Worm (Caenorhabditis elegans) whole organism, L4 larva: Measurements from ENCODE around the gene C39B10.3.

Experiments used
- T26A8.4 ChIP-seq: fragments of 200-800 bp; sonication (Bioruptor generic); IDR thresholded peaks from 2 replicates; pipeline ENCODE4 v1.3.6; 2022; ENCODE audit warnings: missing genetic modification characterization, missing compliant biosample characterization
- Y48G9A.11 ChIP-seq: fragments of 200-800 bp; sonication (Bioruptor generic); IDR thresholded peaks from 2 replicates; pipeline ENCODE4 v1.3.6; 2022; ENCODE audit warnings: missing genetic modification reagents, missing genetic modification characterization, missing compliant biosample characterization
- Y75B8A.6 ChIP-seq: fragments of 200-800 bp; sonication (Bioruptor generic); IDR thresholded peaks from 2 replicates; pipeline ENCODE4 v1.3.6; 2022; ENCODE audit warnings: missing genetic modification reagents, missing genetic modification characterization, missing compliant biosample characterization
- daf-12 ChIP-seq: fragments of 150-350 bp; optimal IDR thresholded peaks from 2 replicates; lab custom pipeline; 2014; ENCODE audit warnings: missing biosample characterization, missing genetic modification reagents, missing genetic modification characterization
- daf-8 ChIP-seq: fragments of 200-800 bp; sonication (Bioruptor generic); IDR thresholded peaks from 2 replicates; pipeline ENCODE4 v1.3.6; 2022; ENCODE audit warnings: missing genetic modification characterization, missing compliant biosample characterization
- dpl-1 ChIP-seq: fragments of 150-350 bp; optimal IDR thresholded peaks from 2 replicates; lab custom pipeline; 2014; ENCODE audit warnings: missing biosample characterization, missing genetic modification reagents, missing genetic modification characterization
- lin-39 ChIP-seq: fragments of 150-350 bp; optimal IDR thresholded peaks from 2 replicates; lab custom pipeline; 2014; ENCODE audit warnings: missing biosample characterization, missing genetic modification reagents, missing genetic modification characterization
- nhr-11 ChIP-seq: fragments of 150-350 bp; optimal IDR thresholded peaks from 2 replicates; lab custom pipeline; 2014; ENCODE audit warnings: missing biosample characterization, missing genetic modification characterization
- nhr-28 ChIP-seq: fragments of 150-350 bp; optimal IDR thresholded peaks from 2 replicates; lab custom pipeline; 2014; ENCODE audit warnings: missing biosample characterization, missing genetic modification characterization
- snpc-4 ChIP-seq: fragments of 150-350 bp; optimal IDR thresholded peaks from 2 replicates; lab custom pipeline; 2014; ENCODE audit warnings: missing biosample characterization, missing genetic modification characterization
- zip-2 ChIP-seq: fragments of 150-350 bp; optimal IDR thresholded peaks from 2 replicates; lab custom pipeline; 2014; ENCODE audit warnings: missing biosample characterization, missing genetic modification characterization
- ztf-11 ChIP-seq: fragments of 150-350 bp; optimal IDR thresholded peaks from 2 replicates; lab custom pipeline; 2014; ENCODE audit warnings: missing biosample characterization, missing genetic modification characterization

ce11 chrX:10424744-10425143 lies 19.2 kb upstream of the C39B10.3 start:
- no peak for TF ChIP-seq Y48G9A.11 (GFP tag; lab: Robert Waterston, UW)
- no peak for TF ChIP-seq nhr-28 (tag; lab: Kevin White, UChicago)
- no peak for TF ChIP-seq lin-39 (tag; lab: Kevin White, UChicago)
- TF ChIP-seq zip-2 (tag; lab: Kevin White, UChicago) = no peak
- TF ChIP-seq dpl-1 (GFP tag; lab: Kevin White, UChicago) = no peak
- TF ChIP-seq ztf-11 = no peak
- no peak for TF ChIP-seq T26A8.4 (GFP tag; lab: Robert Waterston, UW)
- no peak for TF ChIP-seq daf-8 (GFP tag; lab: Robert Waterston, UW)
- TF ChIP-seq Y75B8A.6 = no peak
- TF ChIP-seq daf-12 = no peak
- TF ChIP-seq nhr-11 (tag; lab: Kevin White, UChicago) = no peak
- TF ChIP-seq snpc-4 = no peak
